Worm (Caenorhabditis elegans) whole organism, young adult: Measurements from ENCODE around the gene F35E8.10.

Experiments
- C17E4.6 ChIP-seq: fragments of 200-800 bp; sonication (Bioruptor generic); IDR thresholded peaks from 2 replicates; pipeline ENCODE4 v1.3.6; 2022; ENCODE audit warnings: missing genetic modification reagents, missing genetic modification characterization, missing compliant biosample characterization
- ama-1 ChIP-seq, 3 experiments: fragments of 150-350 bp in 1 of 3; sonication (generic microtip) in 2 of 3; optimal IDR thresholded peaks; 2 replicates each; lab custom pipeline; 2014 to 2018; ENCODE audit warnings: missing biosample characterization in 2 of 3, missing genetic modification characterization in 2 of 3, missing genetic modification reagents in 2 of 3
- egrh-3 ChIP-seq: fragments of 200-800 bp; sonication (Bioruptor generic); IDR thresholded peaks from 2 replicates; pipeline ENCODE4 v1.3.6; 2022; ENCODE audit warnings: missing genetic modification reagents, missing genetic modification characterization, missing compliant biosample characterization
- lin-54 ChIP-seq: fragments of 200-800 bp; sonication (Bioruptor generic); optimal IDR thresholded peaks from 2 replicates; lab custom pipeline; 2018; ENCODE audit warnings: mild to moderate bottlenecking, missing genetic modification characterization, missing compliant biosample characterization
- lir-1 ChIP-seq: fragments of 200-800 bp; sonication (Bioruptor generic); conservative IDR thresholded peaks from 2 replicates; pipeline ENCODE4 v1.3.6; 2022; ENCODE audit warnings: missing genetic modification reagents, missing genetic modification characterization, missing compliant biosample characterization
- mxl-1 ChIP-seq: sonication (generic microtip); optimal IDR thresholded peaks from 2 replicates; lab custom pipeline; 2016; ENCODE audit warnings: missing genetic modification characterization, missing compliant biosample characterization
- nfya-1 ChIP-seq: sonication (generic microtip); optimal IDR thresholded peaks from 2 replicates; lab custom pipeline; 2017; ENCODE audit warnings: antibody characterized with exemption, missing compliant biosample characterization, missing genetic modification characterization, borderline replicate concordance; ENCODE audit not compliant: insufficient read depth
- snpc-4 ChIP-seq, 5 experiments: fragments of 150-350 bp in 1 of 5; sonication (generic microtip) in 4 of 5; optimal IDR thresholded peaks; 2 replicates each; lab custom pipeline; 2014 to 2018; ENCODE audit warnings: missing genetic modification characterization in 5 of 5, missing biosample characterization in 3 of 5, antibody characterized with exemption in 2 of 5, mild to moderate bottlenecking in 2 of 5, missing compliant biosample characterization in 2 of 5, missing genotype in 2 of 5, moderate library complexity in 2 of 5, missing genetic modification reagents in 1 of 5
- sptf-2 ChIP-seq: fragments of 200-800 bp; sonication (Bioruptor generic); optimal IDR thresholded peaks from 2 replicates; lab custom pipeline; 2018; ENCODE audit warnings: mild to moderate bottlenecking, missing genetic modification characterization, missing compliant biosample characterization

- TF ChIP-seq snpc-4 (GFP tag; optimal IDR thresholded peaks at IDR 0.05; lab: Kevin White, UChicago) (no peak), snpc-4 (tag; optimal IDR thresholded peaks at IDR 0.05; lab: Kevin White, UChicago) (no peak), lir-1 (GFP tag; lab: Robert Waterston, UW) (no peak), sptf-2 (no peak), lin-54 (GFP tag; lab: Kevin White, UChicago) (no peak), ama-1 (optimal IDR thresholded peaks at IDR 0.05; lab: Kevin White, UChicago) (no peak), ama-1 (GFP tag; optimal IDR thresholded peaks at IDR 0.05; lab: Kevin White, UChicago) (no peak), mxl-1 (tag; lab: Kevin White, UChicago) (no peak), C17E4.6 (GFP tag; lab: Robert Waterston, UW) (no peak), egrh-3 (GFP tag; lab: Robert Waterston, UW) (no peak), nfya-1 (tag; lab: Kevin White, UChicago) (no peak)
These were observed 22.5 kb downstream of the F35E8.10 start, which contains the start of gene str-60 for ce11 chrV:15897696-15898095.
